Fruit fly (Drosophila melanogaster) whole organism, embryonic: ENCODE data around the gene Cyp9f2.

ENCODE experiments used
- Atf6 ChIP-seq: fragments of 200-800 bp; sonication (Bioruptor generic); IDR thresholded peaks from 2 replicates; pipeline ENCODE4 v1.3.6; 2022; ENCODE audit warnings: missing biosample characterization, missing genetic modification characterization
- B-H1 ChIP-seq: fragments of 200-800 bp; sonication (Bioruptor generic); IDR thresholded peaks from 3 replicates; pipeline ENCODE4 v1.3.6; 2022; ENCODE audit warnings: missing biosample characterization, missing genetic modification characterization
- CG10321 ChIP-seq: fragments of 200-800 bp; sonication (Bioruptor generic); IDR thresholded peaks from 2 replicates; pipeline ENCODE4 v1.3.6; 2022; ENCODE audit warnings: missing biosample characterization, missing genetic modification characterization
- CG12769 ChIP-seq: fragments of 200-800 bp; sonication (Bioruptor generic); optimal IDR thresholded peaks from 2 replicates; lab custom pipeline; 2019; ENCODE audit warnings: missing biosample characterization, mild to moderate bottlenecking, missing genetic modification characterization, moderate library complexity
- CG31388 ChIP-seq: fragments of 200-800 bp; sonication (Bioruptor generic); optimal IDR thresholded peaks from 2 replicates; lab custom pipeline; 2016; ENCODE audit warnings: missing biosample characterization, missing genetic modification characterization
- CG4730 ChIP-seq: fragments of 200-800 bp; sonication (Bioruptor generic); IDR thresholded peaks from 2 replicates; pipeline ENCODE4 v1.3.6; 2022; ENCODE audit warnings: missing biosample characterization, missing genetic modification characterization
- CHES-1-like ChIP-seq: fragments of 200-800 bp; sonication (Bioruptor generic); optimal IDR thresholded peaks from 2 replicates; lab custom pipeline; 2016; ENCODE audit warnings: missing biosample characterization, missing genetic modification characterization
- H15 ChIP-seq: fragments of 200-800 bp; sonication (Bioruptor generic); IDR thresholded peaks from 3 replicates; pipeline ENCODE4 v1.3.6; 2022; ENCODE audit warnings: missing biosample characterization, missing genetic modification characterization
- PHDP ChIP-seq: fragments of 200-800 bp; sonication (Bioruptor generic); optimal IDR thresholded peaks from 3 replicates; lab custom pipeline; 2018; ENCODE audit warnings: missing biosample characterization, mild to moderate bottlenecking, missing genetic modification characterization, moderate library complexity
- en ChIP-seq: fragments of 200-800 bp; sonication (Bioruptor generic); optimal IDR thresholded peaks from 2 replicates; lab custom pipeline; 2016; ENCODE audit warnings: missing biosample characterization, missing genetic modification characterization

dm6 chr3R:12361962-12362497, 43.8 kb downstream of the Cyp9f2 start:
- TF ChIP-seq en (GFP tag; lab: Kevin White, UChicago) (no peak), CHES-1-like (GFP tag; lab: Kevin White, UChicago) (no peak), PHDP (tag; lab: Kevin White, UChicago) (no peak), CG31388 (GFP tag; lab: Kevin White, UChicago) (no peak), CG10321 (no peak), CG4730 (no peak), B-H1 (no peak), CG12769 (tag; lab: Kevin White, UChicago) (no peak), Atf6 (no peak), H15 (GFP tag; lab: Robert Waterston, UW) (no peak)
